Worm (Caenorhabditis elegans): ENCODE measurements around the gene ins-8.

- no peak for TF ChIP-seq snpc-4 (tag; optimal IDR thresholded peaks at IDR 0.05)
- no peak for TF ChIP-seq nhr-76 (tag; optimal IDR thresholded peaks at IDR 0.05)
- TF ChIP-seq lin-39 (tag; optimal IDR thresholded peaks at IDR 0.05): no peak
- no peak for TF ChIP-seq mdl-1 (tag; optimal IDR thresholded peaks at IDR 0.05)
- peak; percentile 58 for TF ChIP-seq pha-4 (tag; optimal IDR thresholded peaks at IDR 0.05)
- no peak for TF ChIP-seq tbx-2 (tag; optimal IDR thresholded peaks at IDR 0.05)
- peak; percentile 78 for TF ChIP-seq nfya-1 (tag; optimal IDR thresholded peaks at IDR 0.05; ENCODE audit: insufficient read depth)
Measured at ce11 chrIV:9706704-9707197, 26.0 kb upstream of the ins-8 start, which contains the start of the genes dcaf-1 and dph-3.

Measured in whole organism, L3 larva.